Worm (Caenorhabditis elegans): ENCODE results near the gene sut-2.

ce11 chrV:4526801-4527425, 42.9 kb downstream of the sut-2 start:
- TF ChIP-seq flt-1 (GFP tag; IDR thresholded peaks at IDR 0.05) (no peak), klf-2 (GFP tag; conservative IDR thresholded peaks at IDR 0.05) (no peak), ztf-29 (GFP tag; IDR thresholded peaks at IDR 0.05) (no peak), T22C8.4 (GFP tag; IDR thresholded peaks at IDR 0.05) (no peak), ref-1 (GFP tag; conservative IDR thresholded peaks at IDR 0.05) (no peak), cog-1 (tag; optimal IDR thresholded peaks at IDR 0.05) (no peak), tab-1 (GFP tag; IDR thresholded peaks at IDR 0.05) (no peak), ztf-23 (GFP tag; IDR thresholded peaks at IDR 0.05) (no peak)
